Worm (Caenorhabditis elegans) whole organism, mixed stage, embryonic: Measurements from ENCODE around the gene T21B10.3.
A peak's percentile ranks its signal among the peaks of the same experiment; 100 is the strongest.

Experiments
- bed-3 ChIP-seq: fragments of 200-800 bp; sonication (Bioruptor generic); optimal IDR thresholded peaks from 3 replicates; lab custom pipeline; 2018; ENCODE audit warnings: mild to moderate bottlenecking, missing genetic modification characterization, moderate library complexity, missing compliant biosample characterization
- ceh-39 ChIP-seq: fragments of 150-350 bp; optimal IDR thresholded peaks from 2 replicates; lab custom pipeline; 2014; ENCODE audit warnings: missing biosample characterization, missing genetic modification characterization
- mep-1 ChIP-seq: fragments of 150-350 bp; optimal IDR thresholded peaks from 2 replicates; lab custom pipeline; 2017; ENCODE audit warnings: missing biosample characterization, missing genetic modification reagents, missing genetic modification characterization, inconsistent platforms
- nhr-237 ChIP-seq: fragments of 150-350 bp; optimal IDR thresholded peaks from 2 replicates; lab custom pipeline; 2014; ENCODE audit warnings: missing biosample characterization, missing genetic modification characterization
- nhr-76 ChIP-seq: sonication (generic microtip); optimal IDR thresholded peaks from 2 replicates; lab custom pipeline; 2017; ENCODE audit warnings: missing biosample characterization, missing genetic modification characterization
- pha-4 ChIP-seq: fragments of 150-350 bp; optimal IDR thresholded peaks from 2 replicates; lab custom pipeline; 2018; ENCODE audit warnings: missing biosample characterization, missing genetic modification reagents, missing genetic modification characterization
- sptf-1 ChIP-seq: sonication (generic microtip); optimal IDR thresholded peaks from 2 replicates; lab custom pipeline; 2017; ENCODE audit warnings: mild to moderate bottlenecking, missing genetic modification characterization, moderate library complexity, missing compliant biosample characterization
- unc-39 ChIP-seq: fragments of 150-350 bp; optimal IDR thresholded peaks from 2 replicates; lab custom pipeline; 2014; ENCODE audit warnings: missing biosample characterization, missing genetic modification characterization
- ztf-11 ChIP-seq: fragments of 150-350 bp; optimal IDR thresholded peaks from 2 replicates; lab custom pipeline; 2014; ENCODE audit warnings: missing biosample characterization, missing genetic modification characterization

DNA sequence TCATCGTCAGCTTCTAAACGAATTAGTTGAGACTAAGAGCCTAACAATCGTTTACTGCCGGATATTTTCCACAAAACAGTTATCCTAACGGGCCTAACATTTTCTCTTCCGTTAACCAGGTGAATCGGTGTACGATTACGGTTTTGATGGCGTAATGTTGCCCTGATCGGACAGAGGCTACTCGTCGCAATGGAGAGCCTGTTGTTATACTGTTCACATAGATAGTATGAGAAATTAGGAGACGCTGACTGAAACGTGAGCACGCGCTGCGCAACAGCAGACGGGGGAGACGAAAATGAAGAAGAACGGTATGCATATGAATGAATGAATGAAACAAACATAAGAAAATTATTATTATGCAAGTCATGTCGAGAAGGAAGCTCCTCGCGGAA is 34.8 kb upstream of the T21B10.3 start:
- TF ChIP-seq ztf-11 (no peak), nhr-237 (no peak), mep-1 (tag; lab: Kevin White, UChicago) (no peak), unc-39 (tag; lab: Kevin White, UChicago) (no peak), nhr-76 (no peak), bed-3 (GFP tag; lab: Kevin White, UChicago) (no peak), ceh-39 (no peak), sptf-1 (tag; lab: Kevin White, UChicago) (no peak), pha-4 (tag; lab: Kevin White, UChicago) (peak; percentile 67)
